Fruit fly (Drosophila melanogaster) whole organism, wandering third instar larva: ENCODE data around the gene Lectin-galC1.

ENCODE experiments used
- Abd-B ChIP-seq: fragments of >200 bp; optimal IDR thresholded peaks from 2 replicates; lab custom pipeline; 2017; ENCODE audit warnings: missing biosample characterization, missing genetic modification characterization
- CG32264 ChIP-seq: fragments of 200-800 bp; sonication (Bioruptor generic); optimal IDR thresholded peaks from 2 replicates; lab custom pipeline; 2016; ENCODE audit warnings: missing biosample characterization, missing genetic modification characterization
- Hnf4 ChIP-seq: fragments of 200-800 bp; sonication (Bioruptor generic); optimal IDR thresholded peaks from 2 replicates; lab custom pipeline; 2016; ENCODE audit warnings: missing biosample characterization, mild to moderate bottlenecking, missing genetic modification characterization
- Hr78 ChIP-seq: fragments of >200 bp; optimal IDR thresholded peaks from 2 replicates; lab custom pipeline; 2017; ENCODE audit warnings: missing biosample characterization, missing genetic modification characterization
- Rel ChIP-seq, 2 experiments: fragments of 200-800 bp; sonication (Bioruptor generic) in 1 of 2; optimal IDR thresholded peaks; 2 replicates in 1 of 2; 3 replicates in 1 of 2; lab custom pipeline; 2016 to 2019; ENCODE audit warnings: mild to moderate bottlenecking in 2 of 2, missing biosample characterization in 2 of 2, missing genetic modification characterization in 2 of 2, moderate library complexity in 1 of 2
- Sp1 ChIP-seq: fragments of 200-800 bp; sonication (Bioruptor generic); optimal IDR thresholded peaks from 3 replicates; lab custom pipeline; 2019; ENCODE audit warnings: missing biosample characterization, mild to moderate bottlenecking, missing genetic modification characterization, moderate library complexity
- brk ChIP-seq: fragments of 200-800 bp; sonication (Bioruptor generic); optimal IDR thresholded peaks from 2 replicates; lab custom pipeline; 2016; ENCODE audit warnings: missing biosample characterization, mild to moderate bottlenecking, missing genetic modification characterization
- dl ChIP-seq, 2 experiments: fragments of 175-275, 200-275 bp in 1 of 2; fragments of 200-275 bp in 1 of 2; sonication (Bioruptor generic); optimal IDR thresholded peaks; lab custom pipeline; 2018; ENCODE audit warnings: mild to moderate bottlenecking in 2 of 2, missing biosample characterization in 2 of 2, missing genetic modification characterization in 2 of 2, moderate library complexity in 2 of 2; ENCODE audit not compliant: partially characterized antibody in 2 of 2, insufficient read depth in 1 of 2
- dsf ChIP-seq: sonication (Bioruptor generic); optimal IDR thresholded peaks from 2 replicates; lab custom pipeline; 2016; ENCODE audit warnings: missing biosample characterization, missing genetic modification characterization, borderline replicate concordance
- ey ChIP-seq: fragments of 200-800 bp; sonication (Bioruptor generic); optimal IDR thresholded peaks from 2 replicates; lab custom pipeline; 2016; ENCODE audit warnings: missing biosample characterization, missing genetic modification characterization
- h ChIP-seq: fragments of 200-800 bp; sonication (Bioruptor generic); optimal IDR thresholded peaks from 3 replicates; lab custom pipeline; 2016; ENCODE audit warnings: missing biosample characterization, mild to moderate bottlenecking, missing genetic modification characterization
- pan ChIP-seq: fragments of >200 bp; optimal IDR thresholded peaks from 2 replicates; lab custom pipeline; 2017
- psq ChIP-seq: fragments of 200-800 bp; sonication (Bioruptor generic); optimal IDR thresholded peaks from 3 replicates; lab custom pipeline; 2017; ENCODE audit warnings: missing biosample characterization, mild to moderate bottlenecking, missing genetic modification characterization, moderate library complexity
- usp ChIP-seq: fragments of >200 bp; optimal IDR thresholded peaks from 2 replicates; lab custom pipeline; 2017; ENCODE audit warnings: missing biosample characterization, missing genetic modification characterization

DNA sequence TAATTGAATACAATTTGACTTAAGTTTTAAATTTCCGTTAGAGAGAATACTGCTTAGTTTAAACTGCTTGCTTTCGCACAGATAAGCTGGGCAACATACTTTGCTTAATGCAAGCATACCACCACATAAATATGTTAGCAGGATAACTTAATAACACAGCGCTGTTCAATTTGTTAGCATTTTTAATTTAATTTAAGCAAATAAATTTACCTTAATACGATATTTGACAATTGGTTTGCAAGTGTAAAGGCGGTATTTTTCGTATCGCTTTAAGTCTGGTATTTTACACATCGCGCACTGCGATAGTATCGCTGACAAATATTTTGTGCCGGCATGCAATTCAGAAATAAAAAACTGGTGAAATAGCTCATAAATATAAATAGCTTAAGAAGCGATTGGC, 13.1 kb downstream of the Lectin-galC1 start, which contains the start of gene RtcB:
- TF ChIP-seq dsf (GFP tag; lab: Kevin White, UChicago) (no peak), psq (no peak), h (GFP tag; lab: Kevin White, UChicago) (peak; percentile 5), Abd-B (GFP tag; lab: Kevin White, UChicago) (no peak), Hr78 (GFP tag; lab: Kevin White, UChicago) (no peak), usp (no peak), CG32264 (GFP tag; lab: Kevin White, UChicago) (no peak), Hnf4 (GFP tag; lab: Kevin White, UChicago) (no peak), ey (GFP tag; lab: Kevin White, UChicago) (no peak), brk (GFP tag; lab: Kevin White, UChicago) (no peak), Sp1 (GFP tag; lab: Kevin White, UChicago) (no peak), pan (lab: Kevin White, UChicago) (no peak), dl (GFP tag; optimal IDR thresholded peaks at IDR 0.05; lab: Kevin White, UChicago; ENCODE audit: insufficient read depth in 1 of 2, partially characterized antibody in 2 of 2) (no peak), Rel (GFP tag; optimal IDR thresholded peaks at IDR 0.05; lab: Kevin White, UChicago) (no peak), Rel (tag; optimal IDR thresholded peaks at IDR 0.05; lab: Kevin White, UChicago) (no peak)
